Worm (Caenorhabditis elegans): ENCODE measurements around the gene srw-98.

Gene srw-98

DNA sequence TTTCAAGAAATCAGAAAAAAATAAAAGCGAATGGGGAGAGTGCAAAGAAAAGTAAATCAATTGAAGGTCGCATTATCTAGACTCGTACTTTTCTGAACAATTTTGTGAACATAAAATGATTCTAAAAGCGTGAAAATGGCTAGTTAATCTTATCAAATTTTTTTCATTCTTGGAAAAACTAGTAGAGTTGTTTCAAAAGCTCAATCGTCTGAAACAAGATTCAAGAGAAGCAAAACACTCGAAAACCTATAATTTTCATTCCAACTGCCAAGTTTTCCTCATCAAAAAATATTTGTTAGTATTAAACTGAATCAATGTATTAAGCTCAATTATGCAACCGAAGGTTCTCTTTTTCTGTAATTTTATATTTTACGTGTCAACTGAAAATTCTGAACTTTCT is 30.1 kb downstream of the srw-98 start, which contains the start of gene irld-45:
irld-45 (plus strand) TSS at position 301 of the 400 bp plus-strand sequence.
- TF ChIP-seq lsy-2 (tag; optimal IDR thresholded peaks at IDR 0.05) = no peak
- TF ChIP-seq elt-1 (tag; optimal IDR thresholded peaks at IDR 0.05; ENCODE audit: borderline replicate concordance, insufficient read depth) = no peak
- no peak for TF ChIP-seq ceh-43 (GFP tag; optimal IDR thresholded peaks at IDR 0.05)
- TF ChIP-seq snpc-4 (tag; optimal IDR thresholded peaks at IDR 0.05) = no peak
- no peak for TF ChIP-seq ham-2 (GFP tag; optimal IDR thresholded peaks at IDR 0.05)
- TF ChIP-seq bed-3 (GFP tag; optimal IDR thresholded peaks at IDR 0.05) = no peak
- TF ChIP-seq ceh-83 (GFP tag; optimal IDR thresholded peaks at IDR 0.05) = no peak
- no peak for TF ChIP-seq zip-8 (tag; optimal IDR thresholded peaks at IDR 0.05)

ce11 chrV:1643886-1644285 is 34.2 kb downstream of the srw-98 start, which contains the start of gene alh-2:
TSS of gene alh-2 (plus strand) at chrV:1644169.
- TF ChIP-seq zip-8 (tag; optimal IDR thresholded peaks at IDR 0.05) (no peak), lsy-2 (tag; optimal IDR thresholded peaks at IDR 0.05) (no peak), unc-39 (tag; optimal IDR thresholded peaks at IDR 0.05) (no peak), nhr-12 (tag; optimal IDR thresholded peaks at IDR 0.05) (no peak)

DNA sequence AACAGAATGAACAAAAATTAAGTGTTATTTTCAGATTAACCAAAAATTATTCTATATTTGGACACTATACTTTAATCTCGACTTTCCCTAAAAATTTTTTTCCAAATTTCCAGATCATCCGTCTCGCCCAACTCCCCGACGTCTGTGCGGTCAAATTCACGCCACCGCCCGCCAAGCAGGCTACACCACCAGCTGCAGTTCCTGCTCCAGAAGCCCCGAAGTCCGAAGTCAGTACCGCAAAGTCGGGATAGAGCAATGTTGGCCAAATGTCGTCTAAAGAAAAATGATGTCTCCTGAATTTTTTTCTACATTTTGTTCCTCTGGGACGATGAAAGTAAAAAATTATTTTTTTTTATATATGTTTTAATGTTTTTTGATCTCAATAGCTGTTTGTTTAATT is 35.4 kb downstream of the srw-98 start:
- TF ChIP-seq drap-1 (GFP tag; optimal IDR thresholded peaks at IDR 0.05) = no peak
- TF ChIP-seq flh-1 (GFP tag; optimal IDR thresholded peaks at IDR 0.05) = no peak
- no peak for TF ChIP-seq lsy-2 (tag; optimal IDR thresholded peaks at IDR 0.05)
- no peak for TF ChIP-seq unc-39 (tag; optimal IDR thresholded peaks at IDR 0.05)
- no peak for TF ChIP-seq snpc-4 (tag; optimal IDR thresholded peaks at IDR 0.05)
- no peak for TF ChIP-seq elt-1 (tag; optimal IDR thresholded peaks at IDR 0.05; ENCODE audit: borderline replicate concordance, insufficient read depth)
- TF ChIP-seq ceh-43 (GFP tag; optimal IDR thresholded peaks at IDR 0.05) = no peak
- no peak for TF ChIP-seq sem-2 (GFP tag; optimal IDR thresholded peaks at IDR 0.05)
- no peak for TF ChIP-seq blmp-1 (tag; optimal IDR thresholded peaks at IDR 0.05)
- TF ChIP-seq hlh-1 (tag; optimal IDR thresholded peaks at IDR 0.05) = no peak
- TF ChIP-seq unc-120 (tag; optimal IDR thresholded peaks at IDR 0.05; ENCODE audit: poor library complexity, severe bottlenecking) = no peak
- TF ChIP-seq mab-5 (tag; optimal IDR thresholded peaks at IDR 0.05) = no peak

DNA sequence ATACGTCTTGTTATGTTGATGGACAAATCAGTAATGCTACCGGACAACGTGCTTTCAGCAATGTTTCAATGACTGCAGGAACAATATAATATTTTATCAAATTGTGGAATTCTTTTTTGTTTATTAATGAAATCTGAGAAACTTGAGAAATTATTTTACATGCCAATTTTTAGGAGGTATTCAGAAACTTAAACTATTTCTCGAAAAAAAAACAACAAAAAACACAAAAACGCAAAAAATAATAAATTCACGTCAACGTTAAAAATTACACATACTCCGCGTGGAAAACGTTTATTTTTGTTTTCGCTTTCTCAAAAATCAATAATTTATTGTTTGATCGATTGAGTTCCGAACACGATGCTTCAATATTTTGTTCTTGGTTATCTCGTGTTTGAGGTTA is 35.9 kb downstream of the srw-98 start, which contains the start of gene Y46H3D.1:
Y46H3D.1 (plus strand) TSS at position 301 of the 400 bp plus-strand sequence.
- TF ChIP-seq blmp-1 (tag; optimal IDR thresholded peaks at IDR 0.05) = no peak
- TF ChIP-seq nhr-28 (tag; optimal IDR thresholded peaks at IDR 0.05) = no peak
- TF ChIP-seq drap-1 (GFP tag; optimal IDR thresholded peaks at IDR 0.05) = no peak
- no peak for TF ChIP-seq ham-2 (GFP tag; optimal IDR thresholded peaks at IDR 0.05)
- no peak for TF ChIP-seq cnd-1 (tag; optimal IDR thresholded peaks at IDR 0.05)
- TF ChIP-seq lin-13 (tag; optimal IDR thresholded peaks at IDR 0.05) = no peak
- TF ChIP-seq ces-1 (GFP tag; optimal IDR thresholded peaks at IDR 0.05) = no peak
- TF ChIP-seq unc-62 (GFP tag; optimal IDR thresholded peaks at IDR 0.05) = no peak

- no peak for TF ChIP-seq mab-5 (tag; optimal IDR thresholded peaks at IDR 0.05)
- no peak for TF ChIP-seq ztf-11 (tag; optimal IDR thresholded peaks at IDR 0.05)
- TF ChIP-seq lin-32 (GFP tag; optimal IDR thresholded peaks at IDR 0.05) = no peak
- TF ChIP-seq mls-2 (tag; optimal IDR thresholded peaks at IDR 0.05) = no peak
- TF ChIP-seq unc-39 (tag; optimal IDR thresholded peaks at IDR 0.05) = no peak
- no peak for TF ChIP-seq lin-13 (tag; optimal IDR thresholded peaks at IDR 0.05)
- no peak for TF ChIP-seq mep-1 (tag; optimal IDR thresholded peaks at IDR 0.05)
- no peak for TF ChIP-seq ceh-83 (GFP tag; optimal IDR thresholded peaks at IDR 0.05)
- no peak for TF ChIP-seq nhr-76 (tag; optimal IDR thresholded peaks at IDR 0.05)
- TF ChIP-seq pha-4 (tag; optimal IDR thresholded peaks at IDR 0.05) = no peak
- no peak for TF ChIP-seq blmp-1 (tag; optimal IDR thresholded peaks at IDR 0.05)
- no peak for TF ChIP-seq nhr-12 (tag; optimal IDR thresholded peaks at IDR 0.05)
- TF ChIP-seq ceh-39 (tag; optimal IDR thresholded peaks at IDR 0.05) = no peak
Observed at ce11 chrV:1640008-1640407, 38.1 kb downstream of the srw-98 start, which contains the start of gene str-221. TSS of gene str-221 (plus strand) at chrV:1640308.

ce11 chrV:1635859-1636258 is 42.3 kb downstream of the srw-98 start, which contains the start of gene str-222:
TSS of gene str-222 (plus strand) at chrV:1636159.
- TF ChIP-seq pha-4 (tag; optimal IDR thresholded peaks at IDR 0.05) (no peak), ztf-11 (tag; optimal IDR thresholded peaks at IDR 0.05) (no peak), nhr-2 (tag; optimal IDR thresholded peaks at IDR 0.05) (no peak)
